Worm (Caenorhabditis elegans) whole organism, L1 larva: ENCODE results near the gene pdl-1.

Experiments used
- C16A3.4 ChIP-seq: fragments of 150-350 bp; optimal IDR thresholded peaks from 2 replicates; lab custom pipeline; 2014; ENCODE audit warnings: missing biosample characterization, missing genetic modification characterization
- C34B4.2 ChIP-seq: sonication (generic microtip); optimal IDR thresholded peaks from 2 replicates; lab custom pipeline; 2017; ENCODE audit warnings: mild to moderate bottlenecking, missing genetic modification characterization, missing compliant biosample characterization
- Y116A8C.19 ChIP-seq: sonication (generic microtip); optimal IDR thresholded peaks from 2 replicates; lab custom pipeline; 2016; ENCODE audit warnings: missing compliant biosample characterization, missing genetic modification characterization, borderline replicate concordance
- aha-1 ChIP-seq: fragments of 150-350 bp; optimal IDR thresholded peaks from 2 replicates; lab custom pipeline; 2014; ENCODE audit warnings: missing biosample characterization, missing genetic modification characterization
- alr-1 ChIP-seq: fragments of 200-800 bp; sonication (Bioruptor generic); optimal IDR thresholded peaks from 2 replicates; lab custom pipeline; 2018; ENCODE audit warnings: borderline replicate concordance, mild to moderate bottlenecking, missing genetic modification characterization, missing compliant biosample characterization
- ama-1 ChIP-seq: fragments of 150-350 bp; optimal IDR thresholded peaks from 2 replicates; lab custom pipeline; 2014
- blmp-1 ChIP-seq: fragments of 150-350 bp; optimal IDR thresholded peaks from 2 replicates; lab custom pipeline; 2014; ENCODE audit warnings: missing biosample characterization, missing genetic modification characterization
- ceh-63 ChIP-seq: fragments of 200-800 bp; sonication (Bioruptor generic); optimal IDR thresholded peaks from 2 replicates; lab custom pipeline; 2018; ENCODE audit warnings: mild to moderate bottlenecking, missing genetic modification characterization, missing compliant biosample characterization
- ceh-82 ChIP-seq, 3 experiments: fragments of 150-350 bp in 1 of 3; sonication (generic microtip) in 2 of 3; optimal IDR thresholded peaks; 2 replicates each; lab custom pipeline; 2014 to 2017; ENCODE audit warnings: missing biosample characterization in 3 of 3, missing genetic modification characterization in 3 of 3
- ceh-90 ChIP-seq: sonication (generic microtip); optimal IDR thresholded peaks from 2 replicates; lab custom pipeline; 2016; ENCODE audit warnings: missing genetic modification characterization, missing compliant biosample characterization
- ces-1 ChIP-seq: fragments of 150-350 bp; optimal IDR thresholded peaks from 2 replicates; lab custom pipeline; 2014; ENCODE audit warnings: missing biosample characterization, missing genetic modification reagents, missing genetic modification characterization
- dsc-1 ChIP-seq: sonication (generic microtip); optimal IDR thresholded peaks from 2 replicates; lab custom pipeline; 2016; ENCODE audit warnings: mild to moderate bottlenecking, missing genetic modification characterization, missing compliant biosample characterization
- efl-3 ChIP-seq: fragments of 200-800 bp; sonication (Bioruptor generic); optimal IDR thresholded peaks from 2 replicates; lab custom pipeline; 2018; ENCODE audit warnings: mild to moderate bottlenecking, missing genetic modification characterization, missing compliant biosample characterization
- egl-13 ChIP-seq: sonication (generic microtip); optimal IDR thresholded peaks from 2 replicates; lab custom pipeline; 2016; ENCODE audit warnings: missing genotype, missing genetic modification reagents, missing genetic modification characterization, missing compliant biosample characterization
- fkh-10 ChIP-seq: sonication (generic microtip); optimal IDR thresholded peaks from 2 replicates; lab custom pipeline; 2017; ENCODE audit warnings: missing biosample characterization, missing genetic modification reagents, missing genetic modification characterization
- fkh-4 ChIP-seq: sonication (generic microtip); optimal IDR thresholded peaks from 2 replicates; lab custom pipeline; 2016; ENCODE audit warnings: missing compliant biosample characterization, missing genetic modification characterization, borderline replicate concordance
- hlh-17 ChIP-seq: fragments of 200-800 bp; sonication (Bioruptor generic); optimal IDR thresholded peaks from 2 replicates; lab custom pipeline; 2018; ENCODE audit warnings: missing genetic modification characterization, mild to moderate bottlenecking, missing compliant biosample characterization, moderate library complexity, borderline replicate concordance
- hlh-4 ChIP-seq: sonication (generic microtip); optimal IDR thresholded peaks from 2 replicates; lab custom pipeline; 2016; ENCODE audit warnings: mild to moderate bottlenecking, missing genetic modification characterization, missing compliant biosample characterization
- jun-1 ChIP-seq: fragments of 150-350 bp; optimal IDR thresholded peaks from 2 replicates; lab custom pipeline; 2014; ENCODE audit warnings: missing biosample characterization, missing genetic modification reagents, missing genetic modification characterization
- lin-14 ChIP-seq: fragments of 200-800 bp; sonication (Bioruptor generic); optimal IDR thresholded peaks from 2 replicates; lab custom pipeline; 2018; ENCODE audit warnings: mild to moderate bottlenecking, missing genetic modification characterization, moderate library complexity, missing compliant biosample characterization
- lin-15B ChIP-seq: fragments of 150-350 bp; sonication (generic microtip); optimal IDR thresholded peaks from 3 replicates; lab custom pipeline; 2014; ENCODE audit warnings: missing biosample characterization, missing genetic modification characterization
- lin-39 ChIP-seq: fragments of 150-350 bp; optimal IDR thresholded peaks from 2 replicates; lab custom pipeline; 2014; ENCODE audit warnings: missing biosample characterization, missing genetic modification reagents, missing genetic modification characterization
- lir-3 ChIP-seq: sonication (generic microtip); optimal IDR thresholded peaks from 2 replicates; lab custom pipeline; 2016; ENCODE audit warnings: mild to moderate bottlenecking, missing genetic modification characterization, moderate library complexity, missing compliant biosample characterization; ENCODE audit not compliant: poor library complexity
- lsy-2 ChIP-seq, 2 experiments: fragments of 150-350 bp; optimal IDR thresholded peaks; 2 replicates each; lab custom pipeline; 2014; ENCODE audit warnings: missing biosample characterization in 2 of 2, missing genetic modification characterization in 2 of 2
- mdl-1 ChIP-seq, 2 experiments: fragments of 150-350 bp; optimal IDR thresholded peaks; 2 replicates each; lab custom pipeline; 2014 to 2017; ENCODE audit warnings: missing biosample characterization in 2 of 2, missing genetic modification characterization in 2 of 2, inconsistent platforms in 1 of 2
- mef-2 ChIP-seq: fragments of 150-350 bp; optimal IDR thresholded peaks from 2 replicates; lab custom pipeline; 2014; ENCODE audit warnings: missing biosample characterization, missing genetic modification characterization
- nhr-12 ChIP-seq: sonication (generic microtip); optimal IDR thresholded peaks from 2 replicates; lab custom pipeline; 2017; ENCODE audit warnings: missing biosample characterization, missing genetic modification characterization
- nhr-19 ChIP-seq: fragments of 200-800 bp; sonication (Bioruptor generic); conservative IDR thresholded peaks from 2 replicates; pipeline ENCODE4 v1.3.6; 2022; ENCODE audit warnings: missing genetic modification characterization, missing compliant biosample characterization
- nhr-20 ChIP-seq: sonication (generic microtip); optimal IDR thresholded peaks from 2 replicates; lab custom pipeline; 2016; ENCODE audit warnings: mild to moderate bottlenecking, missing genetic modification characterization, missing compliant biosample characterization
- nhr-47 ChIP-seq: sonication (generic microtip); optimal IDR thresholded peaks from 2 replicates; lab custom pipeline; 2016; ENCODE audit warnings: mild to moderate bottlenecking, missing genetic modification characterization, moderate library complexity, missing compliant biosample characterization
- nhr-76 ChIP-seq: sonication (generic microtip); optimal IDR thresholded peaks from 2 replicates; lab custom pipeline; 2017; ENCODE audit warnings: missing biosample characterization, missing genetic modification characterization
- nhr-77 ChIP-seq: fragments of 150-350 bp; optimal IDR thresholded peaks from 2 replicates; lab custom pipeline; 2014; ENCODE audit warnings: missing biosample characterization, missing genetic modification characterization
- pag-3 ChIP-seq: sonication (generic microtip); optimal IDR thresholded peaks from 2 replicates; lab custom pipeline; 2017; ENCODE audit warnings: missing genetic modification characterization, mild to moderate bottlenecking, missing compliant biosample characterization, antibody characterized with exemption, borderline replicate concordance; ENCODE audit not compliant: insufficient read depth
- pqm-1 ChIP-seq: sonication (generic microtip); optimal IDR thresholded peaks from 3 replicates; lab custom pipeline; 2017; ENCODE audit warnings: missing biosample characterization, missing genetic modification characterization
- rnt-1 ChIP-seq: sonication (generic microtip); optimal IDR thresholded peaks from 2 replicates; lab custom pipeline; 2016; ENCODE audit warnings: mild to moderate bottlenecking, missing genetic modification characterization, moderate library complexity, missing compliant biosample characterization
- snpc-4 ChIP-seq: fragments of 150-350 bp; optimal IDR thresholded peaks from 2 replicates; lab custom pipeline; 2014; ENCODE audit warnings: missing biosample characterization, missing genetic modification characterization
- sptf-1 ChIP-seq: fragments of 150-350 bp; optimal IDR thresholded peaks from 2 replicates; lab custom pipeline; 2014; ENCODE audit warnings: missing biosample characterization, missing genetic modification characterization
- swsn-7 ChIP-seq: sonication (generic microtip); optimal IDR thresholded peaks from 2 replicates; lab custom pipeline; 2016; ENCODE audit warnings: missing genetic modification characterization, missing compliant biosample characterization
- unc-62 ChIP-seq: fragments of 150-350 bp; optimal IDR thresholded peaks from 2 replicates; lab custom pipeline; 2014; ENCODE audit warnings: missing biosample characterization, missing genetic modification reagents, missing genetic modification characterization
- unc-98 ChIP-seq: fragments of 200-800 bp; sonication (Bioruptor generic); IDR thresholded peaks from 2 replicates; pipeline ENCODE4 v1.3.6; 2022; ENCODE audit warnings: missing genetic modification characterization, missing compliant biosample characterization
- vab-15 ChIP-seq: sonication (generic microtip); optimal IDR thresholded peaks from 2 replicates; lab custom pipeline; 2017; ENCODE audit warnings: missing genotype, mild to moderate bottlenecking, missing genetic modification characterization, missing compliant biosample characterization
- xbp-1 ChIP-seq: sonication (generic microtip); optimal IDR thresholded peaks from 2 replicates; lab custom pipeline; 2016; ENCODE audit warnings: missing genetic modification characterization, missing compliant biosample characterization
- zag-1 ChIP-seq: fragments of 150-350 bp; optimal IDR thresholded peaks from 2 replicates; lab custom pipeline; 2014; ENCODE audit warnings: missing biosample characterization, missing genetic modification characterization
- ztf-4 ChIP-seq: fragments of 150-350 bp; optimal IDR thresholded peaks from 2 replicates; lab custom pipeline; 2014; ENCODE audit warnings: missing biosample characterization, missing genetic modification characterization

pdl-1 gene

ce11 chrII:7211280-7211679, 27.7 kb downstream of the pdl-1 start, which contains the start of gene E04F6.8:
Gene E04F6.8 (minus strand): TSS chrII:7211380.
- TF ChIP-seq lir-3 (tag; lab: Kevin White, UChicago) (peak; percentile 45), alr-1 (tag; lab: Kevin White, UChicago) (no peak), lin-14 (GFP tag; lab: Kevin White, UChicago) (peak; percentile 45), rnt-1 (peak; percentile 14)

- TF ChIP-seq lin-39 (no peak), unc-98 (GFP tag; lab: Robert Waterston, UW) (no peak), vab-15 (no peak), dsc-1 (tag; lab: Kevin White, UChicago) (no peak), rnt-1 (no peak), aha-1 (no peak), hlh-17 (GFP tag; lab: Kevin White, UChicago) (no peak), xbp-1 (tag; lab: Kevin White, UChicago) (no peak), nhr-20 (no peak), sptf-1 (no peak), mdl-1 (tag; optimal IDR thresholded peaks at IDR 0.05; lab: Kevin White, UChicago) (no peak)
These were observed 28.5 kb downstream of the pdl-1 start, which contains the start of gene E04F6.9 for ce11 chrII:7212059-7212458. Gene E04F6.9 (minus strand): TSS chrII:7212159.

ce11 chrII:7217047-7217446, 33.4 kb downstream of the pdl-1 start, which contains the start of gene E04F6.10:
Gene E04F6.10 (minus strand): TSS chrII:7217147.
- TF ChIP-seq efl-3 (no peak), blmp-1 (no peak), ceh-63 (GFP tag; lab: Kevin White, UChicago) (no peak), hlh-17 (GFP tag; lab: Kevin White, UChicago) (no peak), dsc-1 (tag; lab: Kevin White, UChicago) (no peak), fkh-10 (GFP tag; lab: Kevin White, UChicago) (no peak), nhr-19 (GFP tag; lab: Robert Waterston, UW) (no peak), alr-1 (tag; lab: Kevin White, UChicago) (no peak), C16A3.4 (no peak), unc-62 (GFP tag; lab: Kevin White, UChicago) (no peak), aha-1 (no peak), fkh-4 (tag; lab: Kevin White, UChicago) (no peak), pag-3 (tag; lab: Kevin White, UChicago) (no peak), nhr-76 (tag; lab: Kevin White, UChicago) (no peak), ceh-90 (tag; lab: Kevin White, UChicago) (no peak), xbp-1 (tag; lab: Kevin White, UChicago) (no peak), jun-1 (tag; lab: Kevin White, UChicago) (no peak), C34B4.2 (tag; lab: Kevin White, UChicago) (no peak), snpc-4 (tag; lab: Kevin White, UChicago) (no peak), lsy-2 (tag; optimal IDR thresholded peaks at IDR 0.05; lab: Kevin White, UChicago) (no peak)

ce11 chrII:7224074-7224473, 40.5 kb downstream of the pdl-1 start:
- TF ChIP-seq ztf-4 (tag; lab: Kevin White, UChicago) (no peak), lin-15B (tag; lab: Kevin White, UChicago) (no peak), unc-62 (GFP tag; lab: Kevin White, UChicago) (no peak)
- TF ChIP-seq, all 84 proteins: peak for 0

ce11 chrII:7225864-7226522, 42.4 kb downstream of the pdl-1 start, which contains the start of gene clh-3:
Gene clh-3 (minus strand): TSS chrII:7225914.
- no peak for TF ChIP-seq nhr-47 (tag; lab: Kevin White, UChicago)
- no peak for TF ChIP-seq Y116A8C.19
- TF ChIP-seq hlh-4 (tag; lab: Kevin White, UChicago): no peak
- no peak for TF ChIP-seq pqm-1 (tag; lab: Kevin White, UChicago)
- TF ChIP-seq swsn-7: no peak
- no peak for TF ChIP-seq ces-1 (GFP tag; lab: Kevin White, UChicago)
- TF ChIP-seq egl-13 (tag; lab: Kevin White, UChicago): no peak
- no peak for TF ChIP-seq mef-2 (tag; lab: Kevin White, UChicago)
- no peak for TF ChIP-seq rnt-1
- no peak for TF ChIP-seq nhr-12 (tag; lab: Kevin White, UChicago)
- no peak for TF ChIP-seq nhr-20
- TF ChIP-seq aha-1: no peak
- no peak for TF ChIP-seq nhr-77 (tag; lab: Kevin White, UChicago)
- no peak for TF ChIP-seq ceh-82 (tag; optimal IDR thresholded peaks at IDR 0.05; lab: Kevin White, UChicago)
- TF ChIP-seq ama-1: no peak
- no peak for TF ChIP-seq zag-1 (tag; lab: Kevin White, UChicago)
